Fruit fly (Drosophila melanogaster): ENCODE results near the gene Gr28b.

The Gr28b gene

DNA sequence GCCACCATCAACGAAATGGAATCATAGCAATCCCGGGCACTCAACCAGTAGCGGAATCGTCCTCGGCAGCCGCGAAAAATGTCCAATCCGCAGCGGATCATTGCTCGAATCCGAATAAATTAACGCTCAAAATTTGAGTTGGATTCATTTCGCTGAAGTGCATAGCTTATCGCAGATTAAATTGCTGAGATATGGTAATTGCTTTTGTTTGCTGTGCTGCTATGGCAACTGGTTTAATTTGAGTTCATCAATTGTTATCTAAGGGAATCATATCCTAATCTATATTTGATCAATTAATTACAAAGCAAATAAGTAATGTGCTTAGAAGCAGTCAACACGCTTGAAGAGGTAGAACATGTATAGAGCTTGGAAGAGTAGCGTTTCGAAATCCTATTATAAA is at the start of gene Gr28b:
TSS of gene Gr28b (minus strand) at position 101 of the 400 bp plus-strand sequence.
- TF ChIP-seq CG8301 (tag; optimal IDR thresholded peaks at IDR 0.05), result no peak
- TF ChIP-seq Ets98B (GFP tag; IDR thresholded peaks at IDR 0.05), result no peak
- no peak for TF ChIP-seq CG32121 (GFP tag; IDR thresholded peaks at IDR 0.05)
- TF ChIP-seq CG14655 (GFP tag; optimal IDR thresholded peaks at IDR 0.05), result no peak
- no peak for TF ChIP-seq CG8159 (tag; optimal IDR thresholded peaks at IDR 0.05)
- TF ChIP-seq CG12605 (GFP tag; IDR thresholded peaks at IDR 0.05), result no peak
- TF ChIP-seq CG4496 (GFP tag; IDR thresholded peaks at IDR 0.05), result no peak
- TF ChIP-seq rn (GFP tag; IDR thresholded peaks at IDR 0.05), result no peak

DNA sequence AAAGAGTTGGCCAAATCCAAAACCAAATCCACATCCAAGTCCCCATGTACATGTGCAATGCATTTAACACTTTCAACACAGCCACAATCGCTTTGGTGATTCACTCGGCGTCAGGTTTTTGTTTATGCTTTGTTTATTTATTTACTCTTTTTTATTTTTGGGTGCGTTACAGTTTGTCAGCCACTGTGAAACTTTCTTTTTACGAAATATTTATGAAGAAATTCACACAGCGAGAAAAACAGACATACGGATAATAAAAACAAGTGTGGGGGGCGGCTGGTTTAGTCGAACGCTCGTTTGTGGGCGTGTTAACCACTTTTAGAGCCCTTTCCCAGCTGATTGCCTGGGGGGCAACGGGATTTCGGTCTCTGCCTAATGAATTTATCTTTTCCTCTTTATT is 46.8 kb upstream of the Gr28b start:
- no peak for TF ChIP-seq CG17806 (tag; optimal IDR thresholded peaks at IDR 0.05)
- no peak for TF ChIP-seq Pif1A (GFP tag; optimal IDR thresholded peaks at IDR 0.05)
- no peak for TF ChIP-seq Pif1B (GFP tag; optimal IDR thresholded peaks at IDR 0.05)
- TF ChIP-seq CG8301 (tag; optimal IDR thresholded peaks at IDR 0.05), result no peak
- TF ChIP-seq CG9948 (tag; optimal IDR thresholded peaks at IDR 0.05), result no peak
- no peak for TF ChIP-seq CG4496 (GFP tag; IDR thresholded peaks at IDR 0.05)
- TF ChIP-seq CG32121 (GFP tag; IDR thresholded peaks at IDR 0.05), result no peak
- TF ChIP-seq rn (GFP tag; IDR thresholded peaks at IDR 0.05), result no peak
- no peak for TF ChIP-seq CG15710 (tag; optimal IDR thresholded peaks at IDR 0.05)
- TF ChIP-seq Ets98B (GFP tag; IDR thresholded peaks at IDR 0.05), result no peak

DNA sequence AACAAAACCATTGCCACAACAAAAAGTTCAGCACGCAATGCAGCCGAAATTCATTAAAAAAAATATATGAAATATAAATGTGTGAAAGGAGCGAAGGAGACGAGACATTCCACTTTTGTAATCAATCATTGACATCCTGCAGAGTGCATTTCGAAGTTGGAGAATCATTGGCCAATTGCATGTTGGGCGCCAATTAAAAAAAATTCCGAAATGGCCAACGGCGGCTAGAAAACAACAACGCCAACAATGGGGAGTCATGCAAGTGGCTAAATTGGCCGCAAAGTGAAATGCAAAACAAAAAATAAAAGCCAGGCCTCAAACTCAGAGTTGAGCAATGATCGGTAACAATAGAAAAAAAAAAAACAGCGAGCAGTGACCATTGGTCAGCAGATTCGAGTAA is 46.4 kb upstream of the Gr28b start:
- TF ChIP-seq fd96Ca (GFP tag; IDR thresholded peaks at IDR 0.05), result no peak
- no peak for TF ChIP-seq Pif1B (GFP tag; optimal IDR thresholded peaks at IDR 0.05)
- TF ChIP-seq CG12605 (GFP tag; IDR thresholded peaks at IDR 0.05), result no peak
- no peak for TF ChIP-seq D1 (tag; optimal IDR thresholded peaks at IDR 0.05)
- TF ChIP-seq rn (GFP tag; IDR thresholded peaks at IDR 0.05), result no peak
- TF ChIP-seq CG32121 (GFP tag; IDR thresholded peaks at IDR 0.05), result no peak
- TF ChIP-seq CG10348 (GFP tag; IDR thresholded peaks at IDR 0.05), result no peak
- TF ChIP-seq CG13204 (GFP tag; optimal IDR thresholded peaks at IDR 0.05), result no peak
- TF ChIP-seq CG8159 (tag; optimal IDR thresholded peaks at IDR 0.05), result no peak
- no peak for TF ChIP-seq Snoo (tag; optimal IDR thresholded peaks at IDR 0.05)
- TF ChIP-seq EcR (GFP tag; optimal IDR thresholded peaks at IDR 0.05), result no peak
- no peak for TF ChIP-seq Pif1A (GFP tag; optimal IDR thresholded peaks at IDR 0.05)
- no peak for TF ChIP-seq CG15710 (tag; optimal IDR thresholded peaks at IDR 0.05)
- no peak for TF ChIP-seq CG34367 (tag; optimal IDR thresholded peaks at IDR 0.05)
- no peak for TF ChIP-seq CG9948 (tag; optimal IDR thresholded peaks at IDR 0.05)
- TF ChIP-seq Ets98B (GFP tag; IDR thresholded peaks at IDR 0.05), result no peak
- no peak for TF ChIP-seq gl (tag; optimal IDR thresholded peaks at IDR 0.05)

DNA sequence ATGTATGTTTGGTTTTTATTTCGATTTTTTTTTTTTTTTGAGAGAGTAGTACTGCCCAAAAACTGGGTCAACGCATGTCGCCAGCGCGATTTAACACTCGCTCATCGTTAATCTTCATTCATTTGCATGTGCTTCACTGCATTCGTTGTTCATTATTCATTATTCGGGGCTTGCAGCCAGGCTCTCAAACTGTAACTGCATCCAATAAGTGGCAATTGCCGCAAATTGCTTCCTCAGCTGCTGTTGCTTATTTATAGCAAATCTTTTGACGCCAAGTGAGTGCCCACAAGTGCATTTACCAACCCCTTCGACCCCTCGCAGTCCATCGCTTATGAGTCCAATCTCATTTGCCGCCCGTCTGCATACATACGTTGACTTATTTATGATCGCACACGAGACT is 45.4 kb upstream of the Gr28b start:
- no peak for TF ChIP-seq CG4496 (GFP tag; IDR thresholded peaks at IDR 0.05)
- no peak for TF ChIP-seq Pif1A (GFP tag; optimal IDR thresholded peaks at IDR 0.05)
- TF ChIP-seq gl (tag; optimal IDR thresholded peaks at IDR 0.05), result no peak
- TF ChIP-seq CG8301 (tag; optimal IDR thresholded peaks at IDR 0.05), result no peak
- TF ChIP-seq fd96Ca (GFP tag; IDR thresholded peaks at IDR 0.05), result no peak
- TF ChIP-seq CG34367 (tag; optimal IDR thresholded peaks at IDR 0.05), result no peak
- no peak for TF ChIP-seq CG9948 (tag; optimal IDR thresholded peaks at IDR 0.05)
- TF ChIP-seq Pif1B (GFP tag; optimal IDR thresholded peaks at IDR 0.05), result no peak
- no peak for TF ChIP-seq CG12605 (GFP tag; IDR thresholded peaks at IDR 0.05)
- TF ChIP-seq CG32121 (GFP tag; IDR thresholded peaks at IDR 0.05), result no peak

DNA sequence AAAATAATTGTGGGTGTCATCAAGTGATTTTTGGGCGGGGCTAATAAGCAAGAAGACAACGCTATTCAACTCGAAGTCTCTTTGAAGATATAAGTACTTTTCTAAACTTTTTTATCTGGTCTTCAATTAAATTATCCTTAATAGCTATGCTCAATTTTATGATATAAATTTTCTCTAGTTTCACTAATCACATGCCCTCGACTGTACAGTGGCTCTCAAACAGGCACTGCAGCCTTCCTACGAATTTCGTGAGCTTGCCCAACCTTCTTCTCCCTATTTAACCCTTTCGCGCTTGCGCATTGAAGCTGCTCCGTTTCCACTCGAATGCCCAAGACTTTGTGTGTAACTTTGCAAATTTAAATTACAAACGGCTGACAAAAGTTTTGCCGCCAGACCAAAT is 43.9 kb upstream of the Gr28b start:
- TF ChIP-seq CG4496 (GFP tag; IDR thresholded peaks at IDR 0.05), result no peak
- TF ChIP-seq CG8159 (tag; optimal IDR thresholded peaks at IDR 0.05), result peak; percentile 45
- TF ChIP-seq CG10348 (GFP tag; IDR thresholded peaks at IDR 0.05), result no peak
- peak; percentile 13 for TF ChIP-seq CG8301 (tag; optimal IDR thresholded peaks at IDR 0.05)
- peak; percentile 27 for TF ChIP-seq CG17806 (tag; optimal IDR thresholded peaks at IDR 0.05)
- peak; percentile 22 for TF ChIP-seq CG14655 (GFP tag; optimal IDR thresholded peaks at IDR 0.05)
- TF ChIP-seq Pif1B (GFP tag; optimal IDR thresholded peaks at IDR 0.05), result no peak
- no peak for TF ChIP-seq EcR (GFP tag; optimal IDR thresholded peaks at IDR 0.05)

DNA sequence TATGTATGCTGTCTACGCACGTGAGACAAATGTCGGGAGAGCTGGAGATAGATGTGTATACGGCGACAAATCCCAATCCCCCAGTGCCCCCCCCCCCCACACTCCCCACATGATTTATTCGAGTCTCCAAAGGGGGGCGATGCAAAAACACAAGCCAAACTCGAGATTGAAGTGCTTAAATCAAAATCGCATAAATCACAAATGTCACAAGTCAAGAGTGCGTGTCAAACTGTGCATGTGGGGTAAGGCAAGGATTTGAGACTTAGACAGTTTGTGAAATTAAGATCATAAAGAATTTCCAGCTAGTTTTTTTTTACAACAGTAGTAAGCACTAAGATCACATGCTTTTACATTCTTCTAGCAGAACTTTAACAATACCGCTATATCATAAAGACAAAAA is 42.5 kb upstream of the Gr28b start:
- TF ChIP-seq CG8301 (tag; optimal IDR thresholded peaks at IDR 0.05), result no peak
- TF ChIP-seq Snoo (tag; optimal IDR thresholded peaks at IDR 0.05), result no peak
- TF ChIP-seq CG9948 (tag; optimal IDR thresholded peaks at IDR 0.05), result no peak
- no peak for TF ChIP-seq CG10348 (GFP tag; IDR thresholded peaks at IDR 0.05)
- no peak for TF ChIP-seq CG4496 (GFP tag; IDR thresholded peaks at IDR 0.05)
- no peak for TF ChIP-seq gl (tag; optimal IDR thresholded peaks at IDR 0.05)
- TF ChIP-seq Ets98B (GFP tag; IDR thresholded peaks at IDR 0.05), result no peak
- no peak for TF ChIP-seq Pif1A (GFP tag; optimal IDR thresholded peaks at IDR 0.05)
- TF ChIP-seq CG32121 (GFP tag; IDR thresholded peaks at IDR 0.05), result no peak
- TF ChIP-seq CG15710 (tag; optimal IDR thresholded peaks at IDR 0.05), result no peak
- TF ChIP-seq CG13204 (GFP tag; optimal IDR thresholded peaks at IDR 0.05), result no peak
- TF ChIP-seq CG14655 (GFP tag; optimal IDR thresholded peaks at IDR 0.05), result no peak

DNA sequence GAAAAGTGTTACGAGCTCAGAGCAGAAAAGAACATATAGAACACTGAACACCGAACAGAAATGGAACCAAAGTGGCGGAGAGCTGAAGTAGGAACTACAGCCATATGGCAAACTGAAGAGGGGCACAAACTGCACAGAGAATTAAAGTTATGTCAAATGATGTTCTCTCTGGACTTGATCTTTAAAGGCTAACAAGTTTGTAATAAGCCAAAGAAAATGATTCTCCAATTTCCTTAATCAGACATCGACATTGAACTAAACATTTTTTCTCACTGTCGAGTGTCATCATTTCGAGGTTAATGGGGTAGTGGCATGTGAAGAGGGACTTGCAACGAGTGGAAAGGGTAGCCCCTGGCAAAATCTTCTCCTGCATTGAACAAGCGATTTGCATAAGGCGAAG is 41.7 kb upstream of the Gr28b start:
- TF ChIP-seq CG8159 (tag; optimal IDR thresholded peaks at IDR 0.05), result peak; percentile 82
- TF ChIP-seq Ets98B (GFP tag; IDR thresholded peaks at IDR 0.05), result peak; percentile 56
- TF ChIP-seq fd96Ca (GFP tag; IDR thresholded peaks at IDR 0.05), result peak; percentile 76
- TF ChIP-seq CG12605 (GFP tag; IDR thresholded peaks at IDR 0.05), result peak; percentile 27; the same call in 1 of the 2 replicates
- peak; percentile 84 for TF ChIP-seq CG4496 (GFP tag; IDR thresholded peaks at IDR 0.05)
- peak; percentile 58 for TF ChIP-seq Pif1B (GFP tag; optimal IDR thresholded peaks at IDR 0.05)
- TF ChIP-seq CG10348 (GFP tag; IDR thresholded peaks at IDR 0.05), result no peak
- TF ChIP-seq CG8301 (tag; optimal IDR thresholded peaks at IDR 0.05), result peak; percentile 67
- TF ChIP-seq D1 (tag; optimal IDR thresholded peaks at IDR 0.05), result peak; percentile 45
- TF ChIP-seq CG32121 (GFP tag; IDR thresholded peaks at IDR 0.05), result no peak; the same call in 1 of the 2 replicates
- TF ChIP-seq CG15710 (tag; optimal IDR thresholded peaks at IDR 0.05), result peak; percentile 72
- peak; percentile 44 for TF ChIP-seq EcR (GFP tag; optimal IDR thresholded peaks at IDR 0.05)
- peak; percentile 62 for TF ChIP-seq CG14655 (GFP tag; optimal IDR thresholded peaks at IDR 0.05)
- TF ChIP-seq Pif1A (GFP tag; optimal IDR thresholded peaks at IDR 0.05), result peak; percentile 73
- peak; percentile 79 for TF ChIP-seq CG17806 (tag; optimal IDR thresholded peaks at IDR 0.05)
- TF ChIP-seq rn (GFP tag; IDR thresholded peaks at IDR 0.05), result no peak; the same call in 1 of the 2 replicates
- TF ChIP-seq gl (tag; optimal IDR thresholded peaks at IDR 0.05), result peak; percentile 62
- TF ChIP-seq CG13204 (GFP tag; optimal IDR thresholded peaks at IDR 0.05), result no peak
- peak; percentile 49 for TF ChIP-seq CG34367 (tag; optimal IDR thresholded peaks at IDR 0.05)
- peak; percentile 70 for TF ChIP-seq CG9948 (tag; optimal IDR thresholded peaks at IDR 0.05)
- peak; percentile 14 for TF ChIP-seq Snoo (tag; optimal IDR thresholded peaks at IDR 0.05)

Data from whole organism, pupa.